Worm (Caenorhabditis elegans) whole organism, late embryonic: ENCODE results near the gene str-44.

ENCODE experiments used
- K02D7.2 ChIP-seq: sonication (generic microtip); optimal IDR thresholded peaks from 2 replicates; lab custom pipeline; 2017; ENCODE audit warnings: mild to moderate bottlenecking, missing genetic modification characterization, missing compliant biosample characterization
- T23F11.4 ChIP-seq: fragments of 200-800 bp; sonication (Bioruptor generic); optimal IDR thresholded peaks from 2 replicates; lab custom pipeline; 2018; ENCODE audit warnings: mild to moderate bottlenecking, missing genetic modification characterization, missing compliant biosample characterization
- ahr-1 ChIP-seq: sonication (generic microtip); optimal IDR thresholded peaks from 2 replicates; lab custom pipeline; 2016; ENCODE audit warnings: missing genetic modification characterization, missing compliant biosample characterization
- ceh-2 ChIP-seq: sonication (generic microtip); optimal IDR thresholded peaks from 2 replicates; lab custom pipeline; 2016; ENCODE audit warnings: missing genotype, missing genetic modification characterization, missing compliant biosample characterization
- ceh-31 ChIP-seq: sonication (generic microtip); optimal IDR thresholded peaks from 2 replicates; lab custom pipeline; 2016; ENCODE audit warnings: missing genetic modification characterization, missing compliant biosample characterization
- ceh-34 ChIP-seq: sonication (generic microtip); optimal IDR thresholded peaks from 2 replicates; lab custom pipeline; 2016; ENCODE audit warnings: mild to moderate bottlenecking, missing genetic modification characterization, missing compliant biosample characterization
- ceh-48 ChIP-seq: sonication (generic microtip); optimal IDR thresholded peaks from 2 replicates; lab custom pipeline; 2016; ENCODE audit warnings: missing genetic modification characterization, inconsistent platforms, missing compliant biosample characterization
- che-1 ChIP-seq: sonication (generic microtip); optimal IDR thresholded peaks from 2 replicates; lab custom pipeline; 2016; ENCODE audit warnings: mild to moderate bottlenecking, missing genetic modification characterization, missing compliant biosample characterization
- dve-1 ChIP-seq: sonication (generic microtip); optimal IDR thresholded peaks from 2 replicates; lab custom pipeline; 2017; ENCODE audit warnings: antibody characterized with exemption, mild to moderate bottlenecking, missing genetic modification characterization, missing compliant biosample characterization
- ets-4 ChIP-seq: sonication (generic microtip); optimal IDR thresholded peaks from 2 replicates; lab custom pipeline; 2016; ENCODE audit warnings: missing genetic modification characterization, missing compliant biosample characterization
- eyg-1 ChIP-seq: sonication (generic microtip); optimal IDR thresholded peaks from 2 replicates; lab custom pipeline; 2016; ENCODE audit warnings: missing genotype, missing genetic modification characterization, missing compliant biosample characterization
- fax-1 ChIP-seq: sonication (generic microtip); optimal IDR thresholded peaks from 2 replicates; lab custom pipeline; 2016; ENCODE audit warnings: missing genotype, missing genetic modification characterization, missing compliant biosample characterization
- fkh-6 ChIP-seq: sonication (generic microtip); optimal IDR thresholded peaks from 2 replicates; lab custom pipeline; 2016; ENCODE audit warnings: missing genetic modification characterization, missing compliant biosample characterization
- hlh-15 ChIP-seq: sonication (generic microtip); optimal IDR thresholded peaks from 2 replicates; lab custom pipeline; 2016; ENCODE audit warnings: missing genetic modification characterization, missing compliant biosample characterization
- hlh-30 ChIP-seq: sonication (generic microtip); optimal IDR thresholded peaks from 2 replicates; lab custom pipeline; 2017; ENCODE audit warnings: antibody characterized with exemption, missing genetic modification characterization, missing compliant biosample characterization; ENCODE audit not compliant: insufficient read depth
- hlh-8 ChIP-seq: sonication (generic microtip); optimal IDR thresholded peaks from 2 replicates; lab custom pipeline; 2016; ENCODE audit warnings: missing genotype, missing genetic modification characterization, missing compliant biosample characterization
- mec-3 ChIP-seq: sonication (generic microtip); optimal IDR thresholded peaks from 2 replicates; lab custom pipeline; 2016; ENCODE audit warnings: borderline replicate concordance, missing genetic modification characterization, missing compliant biosample characterization
- nfya-1 ChIP-seq: sonication (generic microtip); optimal IDR thresholded peaks from 2 replicates; lab custom pipeline; 2017; ENCODE audit warnings: missing genetic modification characterization, mild to moderate bottlenecking, missing compliant biosample characterization, antibody characterized with exemption, moderate library complexity
- nhr-11 ChIP-seq: fragments of 150-350 bp; optimal IDR thresholded peaks from 2 replicates; lab custom pipeline; 2014; ENCODE audit warnings: missing biosample characterization, missing genetic modification characterization
- nhr-232 ChIP-seq: sonication (generic microtip); optimal IDR thresholded peaks from 2 replicates; lab custom pipeline; 2016; ENCODE audit warnings: missing genetic modification characterization, missing compliant biosample characterization
- odd-2 ChIP-seq: sonication (generic microtip); optimal IDR thresholded peaks from 2 replicates; lab custom pipeline; 2017; ENCODE audit warnings: antibody characterized with exemption, mild to moderate bottlenecking, missing genetic modification characterization, missing compliant biosample characterization
- pag-3 ChIP-seq: sonication (generic microtip); optimal IDR thresholded peaks from 2 replicates; lab custom pipeline; 2016; ENCODE audit warnings: missing compliant biosample characterization, missing genetic modification characterization, borderline replicate concordance
- pqm-1 ChIP-seq: sonication (generic microtip); optimal IDR thresholded peaks from 2 replicates; lab custom pipeline; 2016; ENCODE audit warnings: missing genetic modification characterization, missing compliant biosample characterization
- sdc-2 ChIP-seq: sonication (generic microtip); optimal IDR thresholded peaks from 2 replicates; lab custom pipeline; 2016; ENCODE audit warnings: missing genotype, missing genetic modification characterization, missing compliant biosample characterization
- sox-2 ChIP-seq: fragments of 200-800 bp; sonication (Bioruptor generic); IDR thresholded peaks from 2 replicates; pipeline ENCODE4 v1.3.6; 2022; ENCODE audit warnings: missing genetic modification reagents, missing genetic modification characterization, missing compliant biosample characterization
- sox-4 ChIP-seq: sonication (generic microtip); optimal IDR thresholded peaks from 2 replicates; lab custom pipeline; 2017; ENCODE audit warnings: mild to moderate bottlenecking, missing genetic modification characterization, inconsistent platforms, missing compliant biosample characterization
- tbx-2 ChIP-seq: sonication (generic microtip); optimal IDR thresholded peaks from 2 replicates; lab custom pipeline; 2016; ENCODE audit warnings: missing genetic modification characterization, missing compliant biosample characterization
- tbx-7 ChIP-seq: sonication (generic microtip); optimal IDR thresholded peaks from 2 replicates; lab custom pipeline; 2016; ENCODE audit warnings: missing genotype, missing genetic modification characterization, missing compliant biosample characterization
- ttx-3 ChIP-seq: sonication (generic microtip); optimal IDR thresholded peaks from 2 replicates; lab custom pipeline; 2016; ENCODE audit warnings: missing genetic modification reagents, missing genetic modification characterization, missing compliant biosample characterization
- unc-86 ChIP-seq: sonication (generic microtip); optimal IDR thresholded peaks from 2 replicates; lab custom pipeline; 2016; ENCODE audit warnings: missing genetic modification characterization, missing compliant biosample characterization
- ztf-16 ChIP-seq: sonication (generic microtip); optimal IDR thresholded peaks from 2 replicates; lab custom pipeline; 2017; ENCODE audit warnings: missing genetic modification characterization, missing compliant biosample characterization

Gene str-44

ce11 chrIV:7144670-7145257, 32.2 kb upstream of the str-44 start, which contains the start of gene hecd-1:
Gene hecd-1, minus strand, starts transcription at chrIV:7144720.
- TF ChIP-seq hlh-30 (tag; lab: Kevin White, UChicago) (peak; percentile 19), odd-2 (tag; lab: Kevin White, UChicago) (no peak)

DNA sequence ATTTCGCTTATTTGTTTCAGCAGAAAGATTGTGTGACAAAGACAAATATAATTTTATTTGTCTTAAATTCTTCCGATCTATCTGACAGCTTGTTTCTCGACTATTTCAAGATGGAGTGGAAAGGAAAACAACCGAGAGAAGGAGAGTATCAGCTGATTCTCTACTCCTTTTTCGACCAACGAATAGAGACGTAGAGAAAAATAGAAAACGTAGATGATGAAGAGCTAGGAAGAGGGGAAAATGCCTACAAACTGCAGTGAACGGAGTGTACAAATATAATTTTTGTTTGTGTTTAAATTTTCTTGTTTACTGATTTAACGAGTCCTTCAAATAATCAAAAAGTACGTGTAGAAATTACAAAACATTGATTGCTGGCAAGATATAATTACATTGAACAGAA, 29.3 kb upstream of the str-44 start:
- TF ChIP-seq hlh-8 (tag; lab: Kevin White, UChicago), result no peak
- no peak for TF ChIP-seq eyg-1
- TF ChIP-seq ceh-48, result no peak
- TF ChIP-seq hlh-30 (tag; lab: Kevin White, UChicago), result peak; percentile 55
- TF ChIP-seq nfya-1, result peak; percentile 2
- no peak for TF ChIP-seq mec-3 (tag; lab: Kevin White, UChicago)
- TF ChIP-seq, all 69 proteins: peak for 2

DNA sequence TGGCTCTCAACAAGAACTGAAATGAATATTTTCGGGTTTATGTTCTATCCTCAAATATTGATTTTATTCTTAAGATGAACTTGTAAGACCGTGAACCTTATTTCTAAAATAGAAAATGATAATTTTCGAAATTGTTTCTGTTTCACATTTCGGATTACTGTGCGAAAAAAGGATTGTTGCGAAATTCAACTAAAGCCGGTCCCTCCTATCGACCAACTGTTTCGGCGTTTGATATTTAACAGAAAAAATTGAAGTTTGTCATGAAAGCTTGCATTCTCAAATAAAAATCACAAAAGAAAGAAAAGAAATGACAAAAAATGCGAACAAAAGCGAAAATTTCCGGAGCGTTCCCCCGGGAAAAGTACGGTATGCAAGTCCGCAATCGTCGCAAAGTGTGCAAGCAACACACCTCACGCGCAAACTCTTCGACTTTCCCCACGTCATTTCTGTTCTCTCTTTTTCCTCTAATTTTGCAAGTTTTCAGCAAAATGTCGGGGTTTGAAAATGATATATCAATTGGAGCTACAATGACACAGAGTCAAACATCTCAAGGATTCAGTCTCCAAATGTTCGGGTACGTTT, 27.9 kb upstream of the str-44 start, which contains the start of gene C34D4.4:
Gene C34D4.4, plus strand, starts transcription at position 342 of the 582 bp plus-strand sequence.
- TF ChIP-seq ceh-31 (tag; lab: Kevin White, UChicago), result no peak
- peak; percentile 16 for TF ChIP-seq nfya-1

- TF ChIP-seq nfya-1 (no peak), ceh-2 (tag; lab: Kevin White, UChicago) (no peak)
Measured at ce11 chrIV:7152409-7152808, 24.6 kb upstream of the str-44 start, which contains the start of gene col-113. Gene col-113, minus strand, starts transcription at chrIV:7152509.

ce11 chrIV:7153362-7153761, 23.6 kb upstream of the str-44 start, which contains the start of gene C34D4.3:
Gene C34D4.3, plus strand, starts transcription at chrIV:7153662.
- TF ChIP-seq sox-2 (GFP tag; lab: Robert Waterston, UW) (no peak), ceh-2 (tag; lab: Kevin White, UChicago) (no peak), sdc-2 (tag; lab: Kevin White, UChicago) (no peak), pag-3 (tag; lab: Kevin White, UChicago) (no peak), ztf-16 (tag; lab: Kevin White, UChicago) (no peak), nhr-11 (tag; lab: Kevin White, UChicago) (no peak), unc-86 (no peak), ceh-34 (no peak), nfya-1 (no peak), fax-1 (tag; lab: Kevin White, UChicago) (no peak), hlh-15 (tag; lab: Kevin White, UChicago) (no peak)

DNA sequence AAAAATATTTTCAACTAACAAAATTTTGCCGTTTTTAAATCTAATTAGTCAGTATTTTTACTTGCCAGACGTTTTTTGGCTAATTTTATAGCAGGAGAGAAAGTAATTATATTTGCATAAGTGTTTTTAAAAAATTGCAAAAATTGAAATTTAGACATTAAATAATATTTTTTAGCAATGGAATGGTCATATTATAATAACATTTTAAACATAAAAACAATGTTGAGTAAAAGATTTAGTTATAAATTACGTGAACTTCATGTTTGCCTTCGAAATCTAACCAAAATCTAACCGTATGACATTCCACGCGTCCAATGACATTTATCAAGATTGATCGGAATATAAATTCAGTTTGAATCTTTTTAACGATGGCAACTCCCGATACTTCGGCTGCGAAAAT, 22.6 kb upstream of the str-44 start, which contains the start of gene C34D4.2:
Gene C34D4.2, plus strand, starts transcription at position 301 of the 400 bp plus-strand sequence.
- TF ChIP-seq sdc-2 (tag; lab: Kevin White, UChicago) (no peak), tbx-2 (no peak), odd-2 (tag; lab: Kevin White, UChicago) (no peak), T23F11.4 (GFP tag; lab: Kevin White, UChicago) (no peak), ttx-3 (tag; lab: Kevin White, UChicago) (no peak), fkh-6 (no peak), K02D7.2 (tag; lab: Kevin White, UChicago) (no peak), pqm-1 (tag; lab: Kevin White, UChicago) (no peak), hlh-8 (tag; lab: Kevin White, UChicago) (no peak), che-1 (tag; lab: Kevin White, UChicago) (no peak), ahr-1 (tag; lab: Kevin White, UChicago) (no peak), nhr-232 (tag; lab: Kevin White, UChicago) (no peak), tbx-7 (tag; lab: Kevin White, UChicago) (no peak), ceh-2 (tag; lab: Kevin White, UChicago) (no peak), ets-4 (tag; lab: Kevin White, UChicago) (no peak), dve-1 (tag; lab: Kevin White, UChicago) (no peak), sox-4 (tag; lab: Kevin White, UChicago) (no peak), nfya-1 (no peak)
